Worm (Caenorhabditis elegans): ENCODE measurements around the gene epic-1.

The epic-1 gene

ce11 chrIV:17471870-17472459 lies at the start of gene epic-1:
Gene epic-1, minus strand, starts transcription at chrIV:17471920.
- TF ChIP-seq B0336.3 (GFP tag; IDR thresholded peaks at IDR 0.05) (no peak), fkh-3 (tag; optimal IDR thresholded peaks at IDR 0.05) (no peak), somi-1 (GFP tag; optimal IDR thresholded peaks at IDR 0.05) (peak; percentile 4), T07F8.4 (tag; optimal IDR thresholded peaks at IDR 0.05) (no peak), repo-1 (tag; optimal IDR thresholded peaks at IDR 0.05) (no peak), snpc-1.1 (tag; optimal IDR thresholded peaks at IDR 0.05; ENCODE audit: insufficient read depth) (no peak), Y67H2A.10 (GFP tag; conservative IDR thresholded peaks at IDR 0.05) (no peak), cebp-2 (GFP tag; IDR thresholded peaks at IDR 0.05) (no peak), F55B11.4 (tag; optimal IDR thresholded peaks at IDR 0.05; ENCODE audit: borderline replicate concordance, insufficient read depth) (no peak), F33H1.4 (GFP tag; IDR thresholded peaks at IDR 0.05) (no peak), egl-44 (GFP tag; IDR thresholded peaks at IDR 0.05) (no peak), K12H6.12 (tag; optimal IDR thresholded peaks at IDR 0.05) (no peak), tbx-9 (tag; optimal IDR thresholded peaks at IDR 0.05; ENCODE audit: borderline replicate concordance) (no peak), Y79H2A.3 (GFP tag; conservative IDR thresholded peaks at IDR 0.05) (no peak), let-526 (GFP tag; IDR thresholded peaks at IDR 0.05) (no peak), F37B4.10 (GFP tag; IDR thresholded peaks at IDR 0.05) (no peak), ceh-27 (GFP tag; optimal IDR thresholded peaks at IDR 0.05) (peak; percentile 58), nhr-90 (tag; optimal IDR thresholded peaks at IDR 0.05) (no peak)

ce11 chrIV:17492712-17493111 lies 21.0 kb upstream of the epic-1 start:
- TF ChIP-seq Y53F4B.3 (GFP tag; IDR thresholded peaks at IDR 0.05) (peak; percentile 69; the same call in 1 of the 2 replicates), egrh-3 (GFP tag; IDR thresholded peaks at IDR 0.05) (peak; percentile 92)

ce11 chrIV:17490679-17491078 lies 19.0 kb upstream of the epic-1 start, which contains the start of gene nas-6:
Gene nas-6, minus strand, starts transcription at chrIV:17490779.
- TF ChIP-seq Y56A3A.18 (GFP tag; IDR thresholded peaks at IDR 0.05), result no peak
- no peak for TF ChIP-seq let-607 (tag; optimal IDR thresholded peaks at IDR 0.05)
- no peak for TF ChIP-seq C06A6.2 (GFP tag; conservative IDR thresholded peaks at IDR 0.05)
- TF ChIP-seq mxl-1 (tag; optimal IDR thresholded peaks at IDR 0.05), result no peak
- TF ChIP-seq B0019.2 (GFP tag; conservative IDR thresholded peaks at IDR 0.05), result no peak
- no peak for TF ChIP-seq madf-6 (GFP tag; IDR thresholded peaks at IDR 0.05)
- TF ChIP-seq C17E4.6 (GFP tag; IDR thresholded peaks at IDR 0.05), result no peak
- TF ChIP-seq nhr-120 (GFP tag; IDR thresholded peaks at IDR 0.05), result no peak
- TF ChIP-seq Y53F4B.3 (GFP tag; IDR thresholded peaks at IDR 0.05), result no peak
- no peak for TF ChIP-seq F10E7.11 (tag; optimal IDR thresholded peaks at IDR 0.05)
- TF ChIP-seq tlf-1 (GFP tag; optimal IDR thresholded peaks at IDR 0.05), result no peak
- no peak for TF ChIP-seq ztf-22 (GFP tag; optimal IDR thresholded peaks at IDR 0.05)
- TF ChIP-seq cebp-2 (GFP tag; IDR thresholded peaks at IDR 0.05), result no peak
- TF ChIP-seq ceh-58 (GFP tag; IDR thresholded peaks at IDR 0.05), result no peak
- TF ChIP-seq snpc-4 (GFP tag; optimal IDR thresholded peaks at IDR 0.05), result no peak
- no peak for TF ChIP-seq snpc-4 (tag; optimal IDR thresholded peaks at IDR 0.05)
- no peak for TF ChIP-seq athp-1 (tag; optimal IDR thresholded peaks at IDR 0.05)
- no peak for TF ChIP-seq B0035.1 (tag; optimal IDR thresholded peaks at IDR 0.05)
- no peak for TF ChIP-seq ztf-26 (tag; optimal IDR thresholded peaks at IDR 0.05)
- no peak for TF ChIP-seq egl-18 (GFP tag; IDR thresholded peaks at IDR 0.05)
